Worm (Caenorhabditis elegans): ENCODE data around the gene srj-32.

Gene srj-32

DNA sequence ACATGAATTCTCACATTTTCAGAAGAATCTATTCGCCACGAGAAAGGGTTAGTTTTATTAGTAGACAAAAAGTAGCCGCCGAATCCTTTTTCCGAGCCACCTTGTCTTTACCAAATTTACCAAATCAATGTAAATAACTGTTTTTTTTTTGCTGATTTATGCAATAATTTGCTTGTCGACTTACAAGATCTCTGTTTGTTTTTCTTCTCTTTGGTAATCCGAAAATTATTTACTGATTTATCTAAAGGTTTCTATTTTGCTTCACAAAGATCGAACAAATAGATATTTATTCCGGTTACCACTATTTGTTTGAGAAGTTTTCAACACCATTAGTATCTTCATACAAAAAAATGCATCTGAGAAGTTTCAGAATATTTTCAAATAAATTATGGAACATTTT, 31.1 kb downstream of the srj-32 start, which contains the start of gene C13A2.7:
Gene C13A2.7 (plus strand): TSS at position 301 of the 400 bp plus-strand sequence.
- TF ChIP-seq nhr-232 (tag; optimal IDR thresholded peaks at IDR 0.05) (no peak), dve-1 (tag; optimal IDR thresholded peaks at IDR 0.05) (no peak), gmeb-2 (tag; optimal IDR thresholded peaks at IDR 0.05) (no peak), fax-1 (tag; optimal IDR thresholded peaks at IDR 0.05) (no peak)

DNA sequence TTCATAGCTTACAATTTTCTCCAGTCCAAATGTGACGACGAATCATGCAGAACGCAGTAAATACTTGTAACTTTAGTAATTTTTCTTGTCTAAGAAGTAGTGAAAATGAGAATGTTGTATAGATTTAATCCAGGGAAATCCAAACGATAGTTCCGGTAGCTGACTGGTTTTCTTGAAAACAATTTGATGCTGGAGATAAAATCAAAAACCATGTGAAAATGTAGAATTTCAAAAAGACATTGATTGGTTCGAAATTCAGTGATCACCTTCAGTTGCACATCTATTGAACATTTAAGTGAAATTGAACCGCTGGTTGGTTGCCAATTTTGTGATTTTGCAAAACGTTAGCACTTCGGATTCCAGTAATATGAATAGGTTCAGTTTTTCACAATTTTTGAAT, 33.1 kb downstream of the srj-32 start, which contains the start of gene C13A2.9:
Gene C13A2.9 (minus strand): TSS at position 101 of the 400 bp plus-strand sequence.
- TF ChIP-seq lin-11 (tag; optimal IDR thresholded peaks at IDR 0.05), result no peak
- no peak for TF ChIP-seq tbx-7 (tag; optimal IDR thresholded peaks at IDR 0.05)
- no peak for TF ChIP-seq pat-9 (tag; optimal IDR thresholded peaks at IDR 0.05)
- no peak for TF ChIP-seq rnt-1 (tag; optimal IDR thresholded peaks at IDR 0.05)
- no peak for TF ChIP-seq npax-4 (tag; optimal IDR thresholded peaks at IDR 0.05)
- TF ChIP-seq K02D7.2 (tag; optimal IDR thresholded peaks at IDR 0.05), result no peak
- TF ChIP-seq eyg-1 (tag; optimal IDR thresholded peaks at IDR 0.05), result no peak
- no peak for TF ChIP-seq hlh-30 (tag; optimal IDR thresholded peaks at IDR 0.05; ENCODE audit: insufficient read depth)
- TF ChIP-seq ceh-9 (tag; optimal IDR thresholded peaks at IDR 0.05), result no peak
- no peak for TF ChIP-seq fkh-6 (tag; optimal IDR thresholded peaks at IDR 0.05)
- TF ChIP-seq hlh-6 (tag; optimal IDR thresholded peaks at IDR 0.05), result no peak
- no peak for TF ChIP-seq ceh-14 (tag; optimal IDR thresholded peaks at IDR 0.05)
- no peak for TF ChIP-seq ceh-45 (GFP tag; IDR thresholded peaks at IDR 0.05)
- TF ChIP-seq ceh-19 (GFP tag; optimal IDR thresholded peaks at IDR 0.05), result no peak
- no peak for TF ChIP-seq odd-2 (tag; optimal IDR thresholded peaks at IDR 0.05)
- TF ChIP-seq ceh-24 (tag; optimal IDR thresholded peaks at IDR 0.05), result no peak
- no peak for TF ChIP-seq pag-3 (tag; optimal IDR thresholded peaks at IDR 0.05; ENCODE audit: borderline replicate concordance)
- no peak for TF ChIP-seq hlh-13 (GFP tag; optimal IDR thresholded peaks at IDR 0.05)
- no peak for TF ChIP-seq hlh-8 (tag; optimal IDR thresholded peaks at IDR 0.05)
- no peak for TF ChIP-seq mec-3 (tag; optimal IDR thresholded peaks at IDR 0.05; ENCODE audit: borderline replicate concordance)

DNA sequence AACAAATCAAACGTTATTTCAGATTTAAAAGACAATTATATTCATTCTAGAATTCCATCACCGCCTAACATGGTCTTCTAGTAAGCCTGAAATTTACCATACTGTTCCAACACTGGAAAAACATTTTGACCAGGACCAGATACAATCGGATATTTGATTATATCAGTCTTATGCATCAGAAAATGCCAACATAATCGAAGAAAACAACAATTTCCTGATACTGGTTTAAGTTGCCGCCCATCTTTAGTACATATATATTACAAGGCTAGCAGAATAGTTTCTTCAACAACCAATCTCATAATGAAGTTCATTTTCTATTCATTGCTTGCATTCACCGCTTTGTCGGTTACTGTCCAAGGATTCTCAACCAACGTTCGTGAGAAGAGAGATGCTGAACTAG, 38.2 kb downstream of the srj-32 start, which contains the start of gene C13A2.12:
Gene C13A2.12 (plus strand): TSS at position 301 of the 400 bp plus-strand sequence.
- no peak for TF ChIP-seq ama-1 (optimal IDR thresholded peaks at IDR 0.05)
- no peak for TF ChIP-seq zip-5 (tag; optimal IDR thresholded peaks at IDR 0.05)
- no peak for TF ChIP-seq unc-3 (GFP tag; conservative IDR thresholded peaks at IDR 0.05)
- TF ChIP-seq unc-3 (tag; optimal IDR thresholded peaks at IDR 0.05), result no peak
- TF ChIP-seq dmd-4 (tag; optimal IDR thresholded peaks at IDR 0.05; ENCODE audit: borderline replicate concordance), result no peak
- no peak for TF ChIP-seq hlh-13 (GFP tag; optimal IDR thresholded peaks at IDR 0.05)
- TF ChIP-seq ceh-45 (GFP tag; IDR thresholded peaks at IDR 0.05), result no peak
- no peak for TF ChIP-seq pha-2 (tag; optimal IDR thresholded peaks at IDR 0.05)
- no peak for TF ChIP-seq pqm-1 (tag; optimal IDR thresholded peaks at IDR 0.05)
- no peak for TF ChIP-seq npax-4 (tag; optimal IDR thresholded peaks at IDR 0.05)
- no peak for TF ChIP-seq fkh-6 (tag; optimal IDR thresholded peaks at IDR 0.05)
- no peak for TF ChIP-seq unc-42 (tag; optimal IDR thresholded peaks at IDR 0.05)
- TF ChIP-seq pha-4 (tag; optimal IDR thresholded peaks at IDR 0.05), result no peak
- no peak for TF ChIP-seq gmeb-2 (tag; optimal IDR thresholded peaks at IDR 0.05)
- no peak for TF ChIP-seq K09A11.1 (tag; optimal IDR thresholded peaks at IDR 0.05; ENCODE audit: insufficient read depth)
- TF ChIP-seq eyg-1 (tag; optimal IDR thresholded peaks at IDR 0.05), result no peak
- no peak for TF ChIP-seq ceh-14 (tag; optimal IDR thresholded peaks at IDR 0.05)

DNA sequence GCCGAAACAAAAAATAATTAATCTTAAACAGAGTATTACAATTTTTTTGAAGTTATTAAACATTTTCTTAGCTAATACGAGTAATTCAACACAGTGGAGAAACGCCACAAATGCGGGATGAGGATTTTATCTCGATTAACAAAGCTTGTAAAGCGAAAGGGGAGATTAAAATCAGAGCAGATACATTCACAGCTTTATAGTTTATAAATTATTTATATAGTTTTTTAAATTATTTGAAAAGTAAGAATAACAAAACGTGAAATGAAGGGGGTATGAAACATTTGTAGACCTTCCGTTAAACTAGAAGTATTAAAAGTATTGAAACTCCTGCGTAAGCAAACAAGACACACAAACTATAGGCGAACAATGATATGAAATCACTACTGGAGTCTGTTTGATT, 42.1 kb downstream of the srj-32 start, which contains the start of gene C05C8.8:
Gene C05C8.8 (minus strand): TSS at position 101 of the 400 bp plus-strand sequence.
- no peak for TF ChIP-seq ceh-45 (GFP tag; IDR thresholded peaks at IDR 0.05)
- no peak for TF ChIP-seq gmeb-2 (tag; optimal IDR thresholded peaks at IDR 0.05)
- TF ChIP-seq che-1 (tag; optimal IDR thresholded peaks at IDR 0.05), result no peak
- TF ChIP-seq mec-3 (tag; optimal IDR thresholded peaks at IDR 0.05; ENCODE audit: borderline replicate concordance), result no peak
- no peak for TF ChIP-seq T23F11.4 (GFP tag; optimal IDR thresholded peaks at IDR 0.05)
- TF ChIP-seq pat-9 (tag; optimal IDR thresholded peaks at IDR 0.05), result no peak
- no peak for TF ChIP-seq tbx-7 (tag; optimal IDR thresholded peaks at IDR 0.05)
- TF ChIP-seq lim-6 (tag; optimal IDR thresholded peaks at IDR 0.05), result no peak
